Fruit fly (Drosophila melanogaster) whole organism, embryonic: ENCODE data around the gene CG42727.

Experiments used
- Antp ChIP-seq: fragments of 200-800 bp; sonication (Bioruptor generic); optimal IDR thresholded peaks from 3 replicates; lab custom pipeline; 2016; ENCODE audit warnings: missing biosample characterization, missing genetic modification characterization
- B-H1 ChIP-seq: fragments of 200-800 bp; sonication (Bioruptor generic); IDR thresholded peaks from 3 replicates; pipeline ENCODE4 v1.3.6; 2022; ENCODE audit warnings: missing biosample characterization, missing genetic modification characterization
- Blimp-1 ChIP-seq: fragments of 200-800 bp; sonication (Bioruptor generic); optimal IDR thresholded peaks from 3 replicates; lab custom pipeline; 2018; ENCODE audit warnings: missing biosample characterization, missing genetic modification characterization, mild to moderate bottlenecking, moderate library complexity, missing genetic modification reagents
- CG10147 ChIP-seq: fragments of 200-800 bp; sonication (Bioruptor generic); optimal IDR thresholded peaks from 2 replicates; lab custom pipeline; 2019; ENCODE audit warnings: missing biosample characterization, mild to moderate bottlenecking, missing genetic modification characterization, moderate library complexity
- CG11456 ChIP-seq: fragments of 200-800 bp; sonication (Bioruptor generic); IDR thresholded peaks from 3 replicates; pipeline ENCODE4 v1.3.6; 2022; ENCODE audit warnings: missing biosample characterization, missing genetic modification characterization
- CG12769 ChIP-seq: fragments of 200-800 bp; sonication (Bioruptor generic); optimal IDR thresholded peaks from 2 replicates; lab custom pipeline; 2019; ENCODE audit warnings: missing biosample characterization, mild to moderate bottlenecking, missing genetic modification characterization, moderate library complexity
- CG15269 ChIP-seq: fragments of 200-800 bp; sonication (Bioruptor generic); optimal IDR thresholded peaks from 2 replicates; lab custom pipeline; 2018; ENCODE audit warnings: missing biosample characterization, mild to moderate bottlenecking, missing genetic modification characterization, moderate library complexity
- CG2129 ChIP-seq: fragments of 200-800 bp; sonication (Bioruptor generic); IDR thresholded peaks from 2 replicates; pipeline ENCODE4 v1.3.6; 2022; ENCODE audit warnings: missing biosample characterization, missing genetic modification characterization; ENCODE audit not compliant: partially characterized antibody
- CG2712 ChIP-seq: fragments of 200-800 bp; optimal IDR thresholded peaks from 3 replicates; lab custom pipeline; 2019; ENCODE audit warnings: missing biosample characterization, mild to moderate bottlenecking, missing genetic modification characterization, moderate library complexity
- CG2889 ChIP-seq: fragments of 200-800 bp; sonication (Bioruptor generic); IDR thresholded peaks from 3 replicates; pipeline ENCODE4 v1.3.6; 2022; ENCODE audit warnings: missing biosample characterization, missing genetic modification characterization
- CG30431 ChIP-seq: fragments of 200-800 bp; sonication (Bioruptor generic); optimal IDR thresholded peaks from 2 replicates; lab custom pipeline; 2017; ENCODE audit warnings: missing biosample characterization, missing genetic modification characterization
- CG3163 ChIP-seq: fragments of 200-800 bp; sonication (Bioruptor generic); optimal IDR thresholded peaks from 3 replicates; lab custom pipeline; 2016; ENCODE audit warnings: missing biosample characterization, missing genetic modification characterization
- CG32772 ChIP-seq: fragments of 200-800 bp; sonication (Bioruptor generic); IDR thresholded peaks from 2 replicates; pipeline ENCODE4 v1.3.6; 2022; ENCODE audit warnings: missing biosample characterization, missing genetic modification characterization
- CG3407 ChIP-seq: fragments of 200-800 bp; sonication (Bioruptor generic); optimal IDR thresholded peaks from 2 replicates; lab custom pipeline; 2018; ENCODE audit warnings: missing biosample characterization, mild to moderate bottlenecking, missing genetic modification characterization
- CG4328 ChIP-seq: fragments of 200-800 bp; sonication (Bioruptor generic); optimal IDR thresholded peaks from 3 replicates; lab custom pipeline; 2017; ENCODE audit warnings: missing biosample characterization, missing genetic modification reagents, missing genetic modification characterization
- CG4820 ChIP-seq: fragments of 200-800 bp; sonication (Bioruptor generic); optimal IDR thresholded peaks from 3 replicates; lab custom pipeline; 2016; ENCODE audit warnings: missing biosample characterization, missing genetic modification characterization
- CG4854 ChIP-seq: fragments of 200-800 bp; sonication (Bioruptor generic); optimal IDR thresholded peaks from 2 replicates; lab custom pipeline; 2016; ENCODE audit warnings: missing biosample characterization, missing genetic modification characterization, inconsistent platforms
- CG5180 ChIP-seq: fragments of 200-800 bp; sonication (Bioruptor generic); optimal IDR thresholded peaks from 3 replicates; lab custom pipeline; 2017; ENCODE audit warnings: missing biosample characterization, missing genetic modification characterization, mild to moderate bottlenecking, moderate library complexity, missing genetic modification reagents
- CG8944 ChIP-seq: fragments of 200-800 bp; sonication (Bioruptor generic); optimal IDR thresholded peaks from 3 replicates; lab custom pipeline; 2016; ENCODE audit warnings: missing biosample characterization, missing genetic modification characterization
- CG9609 ChIP-seq: fragments of 200-800 bp; sonication (Bioruptor generic); optimal IDR thresholded peaks from 3 replicates; lab custom pipeline; 2016; ENCODE audit warnings: missing biosample characterization, missing genetic modification characterization
- Drgx ChIP-seq: fragments of 200-800 bp; sonication (Bioruptor generic); IDR thresholded peaks from 2 replicates; pipeline ENCODE4 v1.3.6; 2022; ENCODE audit warnings: missing biosample characterization, missing genetic modification characterization
- E2f2 ChIP-seq: fragments of 200-800 bp; sonication (Bioruptor generic); IDR thresholded peaks from 2 replicates; pipeline ENCODE4 v1.3.6; 2022; ENCODE audit warnings: missing biosample characterization, missing genetic modification characterization
- Gsc ChIP-seq: fragments of 200-800 bp; sonication (Bioruptor generic); IDR thresholded peaks from 2 replicates; pipeline ENCODE4 v1.3.6; 2022; ENCODE audit warnings: missing biosample characterization, missing genetic modification characterization
- Gug ChIP-seq: fragments of 200-800 bp; sonication (Bioruptor generic); IDR thresholded peaks from 4 replicates; pipeline ENCODE4 v1.3.6; 2022; ENCODE audit warnings: missing biosample characterization, missing genetic modification characterization
- Kr ChIP-seq: fragments of 200-800 bp; sonication (Bioruptor generic); optimal IDR thresholded peaks from 2 replicates; lab custom pipeline; 2017; ENCODE audit warnings: missing biosample characterization, mild to moderate bottlenecking, missing genetic modification characterization
- Max ChIP-seq: fragments of 200-800 bp; sonication (Bioruptor generic); optimal IDR thresholded peaks from 2 replicates; lab custom pipeline; 2016; ENCODE audit warnings: missing biosample characterization, mild to moderate bottlenecking, missing genetic modification characterization
- Med ChIP-seq: fragments of 200-800 bp; sonication (Bioruptor generic); peaks from one replicate; lab custom pipeline; 2016; ENCODE audit warnings: missing biosample characterization, missing genetic modification characterization, mild to moderate bottlenecking, inconsistent platforms, moderate library complexity
- NC2β ChIP-seq: fragments of 200-800 bp; sonication (Bioruptor generic); optimal IDR thresholded peaks from 2 replicates; lab custom pipeline; 2016; ENCODE audit warnings: missing biosample characterization, missing genetic modification characterization
- Side ChIP-seq: fragments of 200-800 bp; sonication (Bioruptor generic); optimal IDR thresholded peaks from 2 replicates; lab custom pipeline; 2016; ENCODE audit warnings: missing biosample characterization, missing genetic modification characterization
- Sin3A ChIP-seq: fragments of >200 bp; optimal IDR thresholded peaks from 2 replicates; lab custom pipeline; 2018
- Sox100B ChIP-seq: fragments of 200-800 bp; sonication (Bioruptor generic); optimal IDR thresholded peaks from 3 replicates; lab custom pipeline; 2018; ENCODE audit warnings: missing biosample characterization, mild to moderate bottlenecking, missing genetic modification characterization
- TFAM ChIP-seq: fragments of 200-800 bp; sonication (Bioruptor generic); optimal IDR thresholded peaks from 2 replicates; lab custom pipeline; 2017; ENCODE audit warnings: missing biosample characterization, missing genetic modification characterization, inconsistent platforms
- Taf1 ChIP-seq: fragments of 200-800 bp; sonication (Bioruptor generic); IDR thresholded peaks from 2 replicates; pipeline ENCODE4 v1.3.6; 2022; ENCODE audit warnings: missing biosample characterization, missing genetic modification characterization
- Tbp ChIP-seq: fragments of >200 bp; optimal IDR thresholded peaks from 2 replicates; lab custom pipeline; 2018; ENCODE audit warnings: missing biosample characterization, missing genetic modification characterization
- Trl ChIP-seq, 3 experiments: fragments of >200 bp in 2 of 3; fragments of 200-800 bp in 1 of 3; sonication (Bioruptor generic) in 1 of 3; optimal IDR thresholded peaks; 2 replicates in 1 of 3; 3 replicates in 2 of 3; lab custom pipeline; 2016 to 2017; ENCODE audit warnings: missing biosample characterization in 1 of 3, missing genetic modification characterization in 1 of 3
- al ChIP-seq: fragments of 200-800 bp; sonication (Bioruptor generic); IDR thresholded peaks from 2 replicates; pipeline ENCODE4 v1.3.6; 2022; ENCODE audit warnings: missing biosample characterization, missing genetic modification characterization
- bcd ChIP-seq: fragments of 200-800 bp; sonication (Bioruptor generic); optimal IDR thresholded peaks from 2 replicates; lab custom pipeline; 2017; ENCODE audit warnings: missing biosample characterization, mild to moderate bottlenecking, missing genetic modification characterization
- bsh ChIP-seq, 2 experiments: fragments of 200-800 bp; sonication (Bioruptor generic); optimal IDR thresholded peaks; 2 replicates each; lab custom pipeline; 2017 to 2018; ENCODE audit warnings: mild to moderate bottlenecking in 2 of 2, missing biosample characterization in 2 of 2, missing genetic modification characterization in 2 of 2, moderate library complexity in 1 of 2
- cad ChIP-seq: fragments of >200 bp; optimal IDR thresholded peaks from 2 replicates; lab custom pipeline; 2017; ENCODE audit warnings: missing biosample characterization, missing genetic modification characterization
- cg ChIP-seq: fragments of 200-800 bp; sonication (Bioruptor generic); optimal IDR thresholded peaks from 3 replicates; lab custom pipeline; 2019; ENCODE audit warnings: missing biosample characterization, mild to moderate bottlenecking, missing genetic modification characterization, moderate library complexity
- corto ChIP-seq: fragments of 200-800 bp; sonication (Bioruptor generic); optimal IDR thresholded peaks from 2 replicates; lab custom pipeline; 2016; ENCODE audit warnings: missing biosample characterization, mild to moderate bottlenecking, missing genetic modification characterization, moderate library complexity
- fd3F ChIP-seq: fragments of 200-800 bp; sonication (Bioruptor generic); optimal IDR thresholded peaks from 2 replicates; lab custom pipeline; 2018; ENCODE audit warnings: missing biosample characterization, mild to moderate bottlenecking, missing genetic modification characterization, moderate library complexity
- gcm2 ChIP-seq: fragments of 200-800 bp; sonication (Bioruptor generic); optimal IDR thresholded peaks from 2 replicates; lab custom pipeline; 2016; ENCODE audit warnings: missing biosample characterization, missing genetic modification characterization
- gem ChIP-seq: fragments of 200-800 bp; sonication (Bioruptor generic); optimal IDR thresholded peaks from 2 replicates; lab custom pipeline; 2019; ENCODE audit warnings: missing biosample characterization, mild to moderate bottlenecking, missing genetic modification characterization, moderate library complexity
- mam ChIP-seq: fragments of 200-800 bp; sonication (Bioruptor generic); optimal IDR thresholded peaks from 3 replicates; lab custom pipeline; 2016; ENCODE audit warnings: missing biosample characterization, missing genetic modification characterization
- otp ChIP-seq: fragments of 200-800 bp; sonication (Bioruptor generic); IDR thresholded peaks from 3 replicates; pipeline ENCODE4, ENCODE4 v1.3.6; 2022; ENCODE audit warnings: missing biosample characterization, missing genetic modification characterization
- salm ChIP-seq: fragments of 200-800 bp; sonication (Bioruptor generic); optimal IDR thresholded peaks from 2 replicates; lab custom pipeline; 2018; ENCODE audit warnings: missing biosample characterization, mild to moderate bottlenecking, missing genetic modification characterization
- slou ChIP-seq: fragments of 200-800 bp; sonication (Bioruptor generic); optimal IDR thresholded peaks from 3 replicates; lab custom pipeline; 2016; ENCODE audit warnings: missing biosample characterization, missing genetic modification characterization
- tna ChIP-seq: fragments of 200-800 bp; sonication (Bioruptor generic); IDR thresholded peaks from 2 replicates; pipeline ENCODE4 v1.3.6; 2022; ENCODE audit warnings: missing biosample characterization, missing genetic modification characterization; ENCODE audit not compliant: partially characterized antibody

Gene CG42727

dm6 chr3R:15319912-15320746 lies 27.7 kb upstream of the CG42727 start, which contains the start of the genes CG6276 and CG44040 (continued):
- no peak for TF ChIP-seq Taf1 (GFP tag; lab: Robert Waterston, UW)
- TF ChIP-seq CG30431 (GFP tag; lab: Kevin White, UChicago): peak; percentile 5
- peak; percentile 64 for TF ChIP-seq Drgx
- TF ChIP-seq al (GFP tag; lab: Robert Waterston, UW): peak; percentile 9; the same call in 1 of the 2 replicates
- no peak; the same call in 2 of the 3 replicates for TF ChIP-seq B-H1 (GFP tag; lab: Robert Waterston, UW)
- peak; percentile 53 for TF ChIP-seq CG2712 (tag; lab: Kevin White, UChicago)
- TF ChIP-seq E2f2 (GFP tag; lab: Robert Waterston, UW): no peak
- peak; percentile 26 for TF ChIP-seq mam (GFP tag; lab: Kevin White, UChicago)
- TF ChIP-seq Gug (GFP tag; lab: Robert Waterston, UW): peak; percentile 19; the same call in 1 of the 4 replicates
- TF ChIP-seq tna (GFP tag; lab: Robert Waterston, UW): no peak
- TF ChIP-seq Max: peak; percentile 11
- TF ChIP-seq CG2129 (GFP tag; lab: Robert Waterston, UW): no peak
- TF ChIP-seq gem: peak; percentile 64
- no peak for TF ChIP-seq NC2β (GFP tag; lab: Kevin White, UChicago)
- TF ChIP-seq Tbp (GFP tag; lab: Kevin White, UChicago): no peak
- TF ChIP-seq CG5180 (GFP tag; lab: Kevin White, UChicago): no peak
- peak in 1 of 2 experiments; percentile 58 for TF ChIP-seq bsh (GFP tag; optimal IDR thresholded peaks at IDR 0.05; lab: Kevin White, UChicago)
- no peak for TF ChIP-seq gcm2 (GFP tag; lab: Kevin White, UChicago)
- TF ChIP-seq bcd (GFP tag; lab: Kevin White, UChicago): peak; percentile 48
- peak; percentile 32 for TF ChIP-seq Antp (GFP tag; lab: Kevin White, UChicago)
- no peak for TF ChIP-seq cad (GFP tag; lab: Kevin White, UChicago)
- TF ChIP-seq CG10147 (GFP tag; lab: Kevin White, UChicago): peak; percentile 32
- peak; percentile 94 for TF ChIP-seq Med (GFP tag; lab: Kevin White, UChicago)
- TF ChIP-seq CG32772 (GFP tag; lab: Robert Waterston, UW): peak; percentile 24; the same call in 1 of the 2 replicates
- no peak for TF ChIP-seq Gsc
- TF ChIP-seq otp (GFP tag; lab: Robert Waterston, UW): 0 out of 3 replicates have a peak, but pooled peaks have one; percentile 23
- TF ChIP-seq Blimp-1 (GFP tag; lab: Kevin White, UChicago): peak; percentile 13
- peak; percentile 35 for TF ChIP-seq CG15269
- peak; percentile 6 for TF ChIP-seq Side (GFP tag; lab: Kevin White, UChicago)
- TF ChIP-seq corto (GFP tag; lab: Kevin White, UChicago): no peak
- no peak for TF ChIP-seq Trl (optimal IDR thresholded peaks at IDR 0.05; lab: Kevin White, UChicago)
- no peak for TF ChIP-seq Trl (GFP tag; optimal IDR thresholded peaks at IDR 0.05; lab: Kevin White, UChicago)
- TF ChIP-seq CG2889: no peak
- TF ChIP-seq Sox100B: no peak
- TF ChIP-seq Kr (GFP tag; lab: Kevin White, UChicago): no peak
- peak; percentile 8 for TF ChIP-seq Sin3A
- TF ChIP-seq CG4820 (GFP tag; lab: Kevin White, UChicago): peak; percentile 99
- TF ChIP-seq CG4328 (GFP tag; lab: Kevin White, UChicago): no peak
- TF ChIP-seq CG9609 (GFP tag; lab: Kevin White, UChicago): peak; percentile 32
- TF ChIP-seq salm (tag; lab: Kevin White, UChicago): no peak
- no peak for TF ChIP-seq CG11456
- peak; percentile 25 for TF ChIP-seq CG4854 (GFP tag; lab: Kevin White, UChicago)
- TF ChIP-seq CG3163 (GFP tag; lab: Kevin White, UChicago): peak; percentile 2
- no peak for TF ChIP-seq TFAM
- no peak for TF ChIP-seq CG3407 (GFP tag; lab: Kevin White, UChicago)
- peak; percentile 5 for TF ChIP-seq fd3F (GFP tag; lab: Kevin White, UChicago)
- TF ChIP-seq cg (GFP tag; lab: Kevin White, UChicago): no peak
- no peak for TF ChIP-seq slou
- peak; percentile 13 for TF ChIP-seq CG8944
- peak; percentile 71 for TF ChIP-seq CG12769
